Worm (Caenorhabditis elegans) whole organism, early embryonic: ENCODE measurements around the gene F35E8.6.

Experiments
- ama-1 ChIP-seq: fragments of 150-350 bp; optimal IDR thresholded peaks from 2 replicates; lab custom pipeline; 2014
- ceh-13 ChIP-seq: fragments of 200-800 bp; sonication (Bioruptor generic); optimal IDR thresholded peaks from 2 replicates; lab custom pipeline; 2018; ENCODE audit warnings: mild to moderate bottlenecking, missing genetic modification characterization, missing compliant biosample characterization
- hmbx-1 ChIP-seq: sonication (generic microtip); optimal IDR thresholded peaks from 2 replicates; lab custom pipeline; 2016; ENCODE audit warnings: mild to moderate bottlenecking, missing genetic modification characterization, missing compliant biosample characterization
- pes-1 ChIP-seq: fragments of 200-800 bp; sonication (Bioruptor generic); IDR thresholded peaks from 2 replicates; pipeline ENCODE4 v1.3.6; 2022; ENCODE audit warnings: missing genetic modification reagents, missing genetic modification characterization, missing compliant biosample characterization
- sea-1 ChIP-seq: fragments of 200-800 bp; sonication (Bioruptor generic); conservative IDR thresholded peaks from 2 replicates; pipeline ENCODE4 v1.3.6; 2022; ENCODE audit warnings: missing genetic modification characterization, missing compliant biosample characterization

- TF ChIP-seq pes-1 (GFP tag; lab: Robert Waterston, UW), result peak; percentile 99
- TF ChIP-seq ceh-13 (GFP tag; lab: Kevin White, UChicago), result peak; percentile 99
- TF ChIP-seq ama-1, result no peak
- TF ChIP-seq hmbx-1, result peak; percentile 94
- peak; percentile 99 for TF ChIP-seq sea-1
Measured at ce11 chrV:15873762-15874161, 38.2 kb upstream of the F35E8.6 start.
